Worm (Caenorhabditis elegans): ENCODE results near the gene C09B8.4.

Gene C09B8.4

ce11 chrX:5975228-5975627 is 44.5 kb downstream of the C09B8.4 start:
- TF ChIP-seq nhr-28 (tag; optimal IDR thresholded peaks at IDR 0.05), result no peak
- peak; percentile 93 for TF ChIP-seq ces-1 (GFP tag; optimal IDR thresholded peaks at IDR 0.05)

ce11 chrX:5972212-5972611 is 47.5 kb downstream of the C09B8.4 start:
- TF ChIP-seq unc-62 (GFP tag; optimal IDR thresholded peaks at IDR 0.05) (no peak), ham-2 (GFP tag; optimal IDR thresholded peaks at IDR 0.05) (no peak), ceh-43 (GFP tag; optimal IDR thresholded peaks at IDR 0.05) (no peak), bed-3 (GFP tag; optimal IDR thresholded peaks at IDR 0.05) (no peak), sptf-1 (tag; optimal IDR thresholded peaks at IDR 0.05) (no peak), drap-1 (GFP tag; optimal IDR thresholded peaks at IDR 0.05) (no peak), cnd-1 (tag; optimal IDR thresholded peaks at IDR 0.05) (no peak), mab-5 (tag; optimal IDR thresholded peaks at IDR 0.05) (no peak), unc-39 (tag; optimal IDR thresholded peaks at IDR 0.05) (no peak), nhr-12 (tag; optimal IDR thresholded peaks at IDR 0.05) (no peak), ceh-83 (GFP tag; optimal IDR thresholded peaks at IDR 0.05) (no peak), hlh-1 (tag; optimal IDR thresholded peaks at IDR 0.05) (no peak), elt-3 (tag; optimal IDR thresholded peaks at IDR 0.05) (no peak), mep-1 (tag; optimal IDR thresholded peaks at IDR 0.05) (no peak), ces-1 (GFP tag; optimal IDR thresholded peaks at IDR 0.05) (no peak)

All from whole organism, mixed stage, embryonic.